Worm (Caenorhabditis elegans) whole organism, early embryonic: ENCODE data around the gene vha-12.

ENCODE experiments used
- B0310.2 ChIP-seq: sonication (generic microtip); optimal IDR thresholded peaks from 2 replicates; lab custom pipeline; 2016; ENCODE audit warnings: mild to moderate bottlenecking, missing genetic modification characterization, missing compliant biosample characterization
- F13C5.2 ChIP-seq: sonication (generic microtip); optimal IDR thresholded peaks from 2 replicates; lab custom pipeline; 2017; ENCODE audit warnings: mild to moderate bottlenecking, missing genetic modification characterization, inconsistent platforms, missing compliant biosample characterization
- ama-1 ChIP-seq: fragments of 150-350 bp; optimal IDR thresholded peaks from 2 replicates; lab custom pipeline; 2014
- flt-1 ChIP-seq: fragments of 200-800 bp; sonication (Bioruptor generic); IDR thresholded peaks from 2 replicates; pipeline ENCODE4 v1.3.6; 2022; ENCODE audit warnings: missing genetic modification characterization, missing compliant biosample characterization
- hnd-1 ChIP-seq: sonication (generic microtip); optimal IDR thresholded peaks from 2 replicates; lab custom pipeline; 2016; ENCODE audit warnings: missing genetic modification characterization, missing compliant biosample characterization
- sea-1 ChIP-seq: fragments of 200-800 bp; sonication (Bioruptor generic); conservative IDR thresholded peaks from 2 replicates; pipeline ENCODE4 v1.3.6; 2022; ENCODE audit warnings: missing genetic modification characterization, missing compliant biosample characterization

ce11 chrX:4157896-4158295, 33.0 kb upstream of the vha-12 start:
- TF ChIP-seq B0310.2 (tag; lab: Kevin White, UChicago) (no peak), hnd-1 (tag; lab: Kevin White, UChicago) (no peak), sea-1 (GFP tag; lab: Robert Waterston, UW) (no peak), ama-1 (lab: Kevin White, UChicago) (no peak), F13C5.2 (tag; lab: Kevin White, UChicago) (peak; percentile 14), flt-1 (GFP tag; lab: Robert Waterston, UW) (no peak)
